Fruit fly (Drosophila melanogaster) whole organism, embryonic: ENCODE results near the gene 14-3-3epsilon.

Experiments
- CG10209 ChIP-seq: fragments of 200-800 bp; sonication (Bioruptor generic); optimal IDR thresholded peaks from 3 replicates; lab custom pipeline; 2017; ENCODE audit warnings: missing biosample characterization, mild to moderate bottlenecking, missing genetic modification characterization, missing genetic modification reagents
- CG11398 ChIP-seq: fragments of 200-800 bp; sonication (Bioruptor generic); optimal IDR thresholded peaks from 2 replicates; lab custom pipeline; 2016; ENCODE audit warnings: missing biosample characterization, missing genetic modification characterization
- CG12071 ChIP-seq: fragments of 200-800 bp; sonication (Bioruptor generic); optimal IDR thresholded peaks from 3 replicates; lab custom pipeline; 2018; ENCODE audit warnings: missing biosample characterization, mild to moderate bottlenecking, missing genetic modification characterization
- CG12744 ChIP-seq: fragments of 200-800 bp; sonication (Bioruptor generic); optimal IDR thresholded peaks from 2 replicates; lab custom pipeline; 2016; ENCODE audit warnings: missing biosample characterization, missing genetic modification characterization
- CG14860 ChIP-seq: fragments of 200-800 bp; sonication (Bioruptor generic); IDR thresholded peaks from 3 replicates; pipeline ENCODE4 v1.3.6; 2022; ENCODE audit warnings: missing biosample characterization, missing genetic modification characterization; ENCODE audit not compliant: partially characterized antibody
- CG15269 ChIP-seq: fragments of 200-800 bp; sonication (Bioruptor generic); optimal IDR thresholded peaks from 2 replicates; lab custom pipeline; 2018; ENCODE audit warnings: missing biosample characterization, mild to moderate bottlenecking, missing genetic modification characterization, moderate library complexity
- CG1603 ChIP-seq: fragments of 200-800 bp; sonication (Bioruptor generic); optimal IDR thresholded peaks from 2 replicates; lab custom pipeline; 2019; ENCODE audit warnings: missing biosample characterization, mild to moderate bottlenecking, missing genetic modification characterization, moderate library complexity
- CG16779 ChIP-seq: fragments of 200-800 bp; sonication (Bioruptor generic); IDR thresholded peaks from 2 replicates; pipeline ENCODE4 v1.3.6; 2022; ENCODE audit warnings: missing biosample characterization, missing genetic modification characterization
- CG17385 ChIP-seq: fragments of 200-800 bp; sonication (Bioruptor generic); optimal IDR thresholded peaks from 3 replicates; lab custom pipeline; 2018; ENCODE audit warnings: missing biosample characterization, mild to moderate bottlenecking, missing genetic modification characterization
- CG18764 ChIP-seq: fragments of 200-800 bp; sonication (Bioruptor generic); optimal IDR thresholded peaks from 3 replicates; lab custom pipeline; 2016; ENCODE audit warnings: missing biosample characterization, missing genetic modification characterization
- CG2120 ChIP-seq: fragments of 200-800 bp; sonication (Bioruptor generic); optimal IDR thresholded peaks from 3 replicates; lab custom pipeline; 2016; ENCODE audit warnings: missing biosample characterization, missing genetic modification characterization
- CG2129 ChIP-seq: fragments of 200-800 bp; sonication (Bioruptor generic); IDR thresholded peaks from 2 replicates; pipeline ENCODE4 v1.3.6; 2022; ENCODE audit warnings: missing biosample characterization, missing genetic modification characterization; ENCODE audit not compliant: partially characterized antibody
- CG2678 ChIP-seq: fragments of 200-800 bp; sonication (Bioruptor generic); optimal IDR thresholded peaks from 3 replicates; lab custom pipeline; 2019; ENCODE audit warnings: missing biosample characterization, mild to moderate bottlenecking, missing genetic modification characterization, moderate library complexity
- CG2712 ChIP-seq: fragments of 200-800 bp; optimal IDR thresholded peaks from 3 replicates; lab custom pipeline; 2019; ENCODE audit warnings: missing biosample characterization, mild to moderate bottlenecking, missing genetic modification characterization, moderate library complexity
- CG3065 ChIP-seq: fragments of 200-800 bp; sonication (Bioruptor generic); optimal IDR thresholded peaks from 2 replicates; lab custom pipeline; 2016; ENCODE audit warnings: missing biosample characterization, missing genetic modification characterization
- CG4328 ChIP-seq: fragments of 200-800 bp; sonication (Bioruptor generic); optimal IDR thresholded peaks from 3 replicates; lab custom pipeline; 2017; ENCODE audit warnings: missing biosample characterization, missing genetic modification reagents, missing genetic modification characterization
- CG5245 ChIP-seq: fragments of 200-800 bp; sonication (Bioruptor generic); optimal IDR thresholded peaks from 3 replicates; lab custom pipeline; 2016; ENCODE audit warnings: missing biosample characterization, missing genetic modification characterization
- CG6654 ChIP-seq: fragments of 200-800 bp; sonication (Bioruptor generic); optimal IDR thresholded peaks from 2 replicates; lab custom pipeline; 2017; ENCODE audit warnings: missing biosample characterization, mild to moderate bottlenecking, missing genetic modification characterization
- CG6854 ChIP-seq: fragments of 200-800 bp; sonication (Bioruptor generic); optimal IDR thresholded peaks from 3 replicates; lab custom pipeline; 2017; ENCODE audit warnings: missing biosample characterization, mild to moderate bottlenecking, missing genetic modification characterization
- CG7745 ChIP-seq: fragments of 200-800 bp; sonication (Bioruptor generic); optimal IDR thresholded peaks from 2 replicates; lab custom pipeline; 2018; ENCODE audit warnings: missing biosample characterization, mild to moderate bottlenecking, missing genetic modification characterization, moderate library complexity
- CTCF ChIP-seq: fragments of 200-800 bp; sonication (Bioruptor generic); optimal IDR thresholded peaks from 2 replicates; lab custom pipeline; 2017; ENCODE audit warnings: missing biosample characterization, mild to moderate bottlenecking, missing genetic modification characterization, moderate library complexity
- Dad ChIP-seq: fragments of 200-800 bp; sonication (Bioruptor generic); optimal IDR thresholded peaks from 3 replicates; lab custom pipeline; 2016; ENCODE audit warnings: missing biosample characterization, missing genetic modification characterization
- Dfd ChIP-seq, 2 experiments: fragments of >200 bp; optimal IDR thresholded peaks; 2 replicates each; lab custom pipeline; 2017; ENCODE audit warnings: missing biosample characterization in 2 of 2, missing genetic modification characterization in 2 of 2
- Doc3 ChIP-seq: fragments of 200-800 bp; sonication (Bioruptor generic); IDR thresholded peaks from 3 replicates; pipeline ENCODE4 v1.3.6; 2022; ENCODE audit warnings: missing biosample characterization, missing genetic modification characterization; ENCODE audit not compliant: partially characterized antibody
- Drgx ChIP-seq: fragments of 200-800 bp; sonication (Bioruptor generic); IDR thresholded peaks from 2 replicates; pipeline ENCODE4 v1.3.6; 2022; ENCODE audit warnings: missing biosample characterization, missing genetic modification characterization
- Eip74EF ChIP-seq, 2 experiments: fragments of 200-800 bp in 1 of 2; fragments of >200 bp in 1 of 2; sonication (Bioruptor generic) in 1 of 2; optimal IDR thresholded peaks; 2 replicates each; lab custom pipeline; 2017 to 2019; ENCODE audit warnings: missing biosample characterization in 2 of 2, missing genetic modification characterization in 2 of 2, mild to moderate bottlenecking in 1 of 2, moderate library complexity in 1 of 2
- Ets65A ChIP-seq: fragments of 200-800 bp; sonication (Bioruptor generic); peaks from one replicate; lab custom pipeline; 2016; ENCODE audit warnings: missing biosample characterization, missing genetic modification characterization
- HmgD ChIP-seq: fragments of 200-800 bp; sonication (Bioruptor generic); optimal IDR thresholded peaks from 3 replicates; lab custom pipeline; 2016; ENCODE audit warnings: missing biosample characterization, missing genetic modification characterization
- Hmx ChIP-seq: fragments of 200-800 bp; sonication (Bioruptor generic); optimal IDR thresholded peaks from 2 replicates; lab custom pipeline; 2016; ENCODE audit warnings: missing biosample characterization, missing genetic modification characterization
- Hr78 ChIP-seq, 2 experiments: fragments of 200-800 bp in 1 of 2; fragments of >200 bp in 1 of 2; sonication (Bioruptor generic) in 1 of 2; optimal IDR thresholded peaks; 2 replicates each; lab custom pipeline; 2017 to 2019; ENCODE audit warnings: missing biosample characterization in 2 of 2, missing genetic modification characterization in 2 of 2, mild to moderate bottlenecking in 1 of 2, moderate library complexity in 1 of 2
- Mad ChIP-seq: fragments of 200-800 bp; sonication (Bioruptor generic); optimal IDR thresholded peaks from 2 replicates; lab custom pipeline; 2016; ENCODE audit warnings: missing biosample characterization, missing genetic modification characterization
- NC2α ChIP-seq: fragments of 200-800 bp; sonication (Bioruptor generic); optimal IDR thresholded peaks from 2 replicates; lab custom pipeline; 2016; ENCODE audit warnings: missing biosample characterization, missing genetic modification characterization
- NK7.1 ChIP-seq: fragments of 200-800 bp; sonication (Bioruptor generic); optimal IDR thresholded peaks from 3 replicates; lab custom pipeline; 2016; ENCODE audit warnings: missing biosample characterization, missing genetic modification characterization
- Sry-δ ChIP-seq: fragments of 200-800 bp; sonication (Bioruptor generic); optimal IDR thresholded peaks from 2 replicates; lab custom pipeline; 2016; ENCODE audit warnings: missing biosample characterization, missing genetic modification characterization
- Ssrp ChIP-seq: fragments of 200-800 bp; sonication (Bioruptor generic); optimal IDR thresholded peaks from 2 replicates; lab custom pipeline; 2018; ENCODE audit warnings: missing biosample characterization, mild to moderate bottlenecking, missing genetic modification characterization, moderate library complexity
- Xbp1 ChIP-seq: fragments of 200-800 bp; sonication (Bioruptor generic); optimal IDR thresholded peaks from 3 replicates; lab custom pipeline; 2016; ENCODE audit warnings: missing biosample characterization, mild to moderate bottlenecking, missing genetic modification characterization
- bbx ChIP-seq: fragments of 200-800 bp; sonication (Bioruptor generic); IDR thresholded peaks from 2 replicates; pipeline ENCODE4 v1.3.6; 2022; ENCODE audit warnings: missing biosample characterization, missing genetic modification characterization; ENCODE audit not compliant: partially characterized antibody
- br ChIP-seq: fragments of >200 bp; optimal IDR thresholded peaks from 2 replicates; lab custom pipeline; 2017
- cad ChIP-seq: fragments of >200 bp; optimal IDR thresholded peaks from 2 replicates; lab custom pipeline; 2017; ENCODE audit warnings: missing biosample characterization, missing genetic modification characterization
- chn ChIP-seq: fragments of 200-800 bp; sonication (Bioruptor generic); optimal IDR thresholded peaks from 2 replicates; lab custom pipeline; 2016; ENCODE audit warnings: missing biosample characterization, missing genetic modification characterization
- crol ChIP-seq: fragments of 200-800 bp; sonication (Bioruptor generic); IDR thresholded peaks from 2 replicates; pipeline ENCODE4 v1.3.6; 2022; ENCODE audit warnings: missing biosample characterization, missing genetic modification characterization
- gt ChIP-seq: fragments of 200-800 bp; sonication (Bioruptor generic); IDR thresholded peaks from 2 replicates; pipeline ENCODE4 v1.3.6; 2022; ENCODE audit warnings: missing biosample characterization, missing genetic modification characterization
- knrl ChIP-seq: fragments of 200-800 bp; sonication (Bioruptor generic); IDR thresholded peaks from 3 replicates; pipeline ENCODE4 v1.3.6; 2022; ENCODE audit warnings: missing biosample characterization, missing genetic modification characterization; ENCODE audit not compliant: partially characterized antibody
- nmo ChIP-seq: fragments of 200-800 bp; sonication (Bioruptor generic); optimal IDR thresholded peaks from 2 replicates; lab custom pipeline; 2018; ENCODE audit warnings: missing biosample characterization, mild to moderate bottlenecking, missing genetic modification characterization, moderate library complexity
- org-1 ChIP-seq: fragments of 200-800 bp; sonication (Bioruptor generic); optimal IDR thresholded peaks from 2 replicates; lab custom pipeline; 2017; ENCODE audit warnings: missing biosample characterization, missing genetic modification characterization
- pb ChIP-seq: fragments of 200-800 bp; sonication (Bioruptor generic); optimal IDR thresholded peaks from 3 replicates; lab custom pipeline; 2016; ENCODE audit warnings: missing biosample characterization, missing genetic modification characterization
- pfk ChIP-seq: fragments of 200-800 bp; sonication (Bioruptor generic); optimal IDR thresholded peaks from 2 replicates; lab custom pipeline; 2018; ENCODE audit warnings: missing biosample characterization, mild to moderate bottlenecking, missing genetic modification characterization, moderate library complexity
- pho ChIP-seq: fragments of 200-800 bp; sonication (Bioruptor generic); optimal IDR thresholded peaks from 2 replicates; lab custom pipeline; 2016; ENCODE audit warnings: missing biosample characterization, missing genetic modification characterization
- pum ChIP-seq: fragments of 200-800 bp; sonication (Bioruptor generic); optimal IDR thresholded peaks from 2 replicates; lab custom pipeline; 2016; ENCODE audit warnings: missing biosample characterization, missing genetic modification characterization
- sob ChIP-seq: fragments of 200-800 bp; sonication (Bioruptor generic); IDR thresholded peaks from 2 replicates; pipeline ENCODE4 v1.3.6; 2022; ENCODE audit warnings: missing biosample characterization, missing genetic modification characterization
- wdn ChIP-seq: fragments of 200-800 bp; sonication (Bioruptor generic); IDR thresholded peaks from 2 replicates; pipeline ENCODE4 v1.3.6; 2022; ENCODE audit warnings: missing biosample characterization, missing genetic modification characterization

14-3-3epsilon gene

DNA sequence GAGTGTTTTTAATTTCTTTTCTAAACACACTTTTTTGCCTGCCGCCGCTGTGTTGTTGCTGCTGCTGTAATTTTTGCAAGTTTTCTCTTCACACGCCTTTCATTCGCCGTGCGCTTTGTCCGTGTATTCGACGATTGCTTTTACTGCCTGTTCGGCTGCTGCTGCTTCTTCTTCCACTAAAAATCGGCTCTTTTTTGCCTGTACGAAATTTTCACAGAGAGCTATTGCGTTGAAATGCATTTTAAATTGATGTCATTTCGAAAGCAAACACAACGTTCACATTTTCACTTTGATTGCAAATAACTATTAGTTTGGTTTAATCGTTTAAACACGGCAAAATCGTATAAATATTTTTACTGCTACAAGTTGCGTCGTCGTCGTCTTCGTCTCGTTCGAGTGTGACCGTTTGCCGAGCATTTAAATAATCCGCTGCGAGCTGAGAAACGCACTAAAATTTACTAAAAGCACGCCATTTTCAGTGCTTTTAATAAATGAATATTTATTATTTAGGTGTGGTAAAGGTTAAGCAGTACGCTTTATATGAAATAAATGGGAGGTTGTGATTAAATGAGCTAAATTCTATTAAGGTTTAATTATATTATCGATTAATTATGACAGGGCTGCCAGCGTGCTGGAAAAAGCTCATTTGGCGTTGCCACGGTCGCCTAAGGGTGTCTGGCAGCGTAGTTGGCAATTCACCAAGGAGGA is 43.0 kb upstream of the 14-3-3epsilon start, which contains the start of the genes Ssdp and CG7985 (continued):
- TF ChIP-seq CG7745 (tag; lab: Kevin White, UChicago) = no peak
- TF ChIP-seq Hmx = no peak
- no peak for TF ChIP-seq CG12744 (GFP tag; lab: Kevin White, UChicago)
- TF ChIP-seq CG10209 = no peak
- no peak for TF ChIP-seq Hr78 (GFP tag; optimal IDR thresholded peaks at IDR 0.05; lab: Kevin White, UChicago)
- TF ChIP-seq CG5245 (GFP tag; lab: Kevin White, UChicago) = no peak
- TF ChIP-seq CG6654 (GFP tag; lab: Kevin White, UChicago) = no peak
- TF ChIP-seq Mad (GFP tag; lab: Kevin White, UChicago) = peak; percentile 9
- TF ChIP-seq CG2120 (GFP tag; lab: Kevin White, UChicago) = peak; percentile 33
- no peak for TF ChIP-seq NK7.1
- TF ChIP-seq CG2678 (tag; lab: Kevin White, UChicago) = no peak
- no peak for TF ChIP-seq pb (GFP tag; lab: Kevin White, UChicago)
- peak; percentile 3 for TF ChIP-seq Xbp1
- TF ChIP-seq cad = no peak
- TF ChIP-seq CG4328 = no peak
- TF ChIP-seq HmgD = no peak
- TF ChIP-seq CG12071 (GFP tag; lab: Kevin White, UChicago) = no peak
- TF ChIP-seq Sry-δ (GFP tag; lab: Kevin White, UChicago) = peak; percentile 27
- no peak for TF ChIP-seq Doc3 (GFP tag; lab: Robert Waterston, UW)
- no peak for TF ChIP-seq CG11398 (GFP tag; lab: Kevin White, UChicago)
- TF ChIP-seq pum (GFP tag; lab: Kevin White, UChicago) = no peak
- no peak for TF ChIP-seq pfk
- no peak for TF ChIP-seq sob (GFP tag; lab: Robert Waterston, UW)
- peak; percentile 26 for TF ChIP-seq CG2712 (tag; lab: Kevin White, UChicago)
- TF ChIP-seq org-1 (GFP tag; lab: Kevin White, UChicago) = no peak
- no peak for TF ChIP-seq Drgx
- no peak for TF ChIP-seq CG15269 (tag; lab: Kevin White, UChicago)
- peak; percentile 27 for TF ChIP-seq CG1603 (tag; lab: Kevin White, UChicago)
- no peak for TF ChIP-seq Dad (GFP tag; lab: Kevin White, UChicago)
- no peak for TF ChIP-seq pho (GFP tag; lab: Kevin White, UChicago)
- TF ChIP-seq CG18764 (GFP tag; lab: Kevin White, UChicago) = no peak
- TF ChIP-seq CG17385 = peak; percentile 97
- no peak for TF ChIP-seq CG16779 (GFP tag; lab: Robert Waterston, UW)
- TF ChIP-seq CTCF (GFP tag; lab: Kevin White, UChicago) = peak; percentile 16
- TF ChIP-seq crol (GFP tag; lab: Robert Waterston, UW) = no peak
- TF ChIP-seq knrl (GFP tag; lab: Robert Waterston, UW) = no peak
- no peak for TF ChIP-seq wdn (GFP tag; lab: Robert Waterston, UW)
- no peak for TF ChIP-seq gt (GFP tag; lab: Robert Waterston, UW)
- no peak for TF ChIP-seq Ssrp (tag; lab: Kevin White, UChicago)
- no peak for TF ChIP-seq CG6854 (GFP tag; lab: Kevin White, UChicago)
- TF ChIP-seq br (lab: Kevin White, UChicago) = no peak
- no peak for TF ChIP-seq CG14860 (GFP tag; lab: Robert Waterston, UW)
- no peak for TF ChIP-seq CG2129 (GFP tag; lab: Robert Waterston, UW)
- TF ChIP-seq nmo (GFP tag; lab: Kevin White, UChicago) = peak; percentile 44
- no peak for TF ChIP-seq bbx
- TF ChIP-seq CG3065 = no peak
- TF ChIP-seq Dfd (GFP tag; optimal IDR thresholded peaks at IDR 0.05; lab: Kevin White, UChicago) = no peak
- TF ChIP-seq Ets65A (GFP tag; lab: Kevin White, UChicago) = no peak
- no peak for TF ChIP-seq Eip74EF (GFP tag; optimal IDR thresholded peaks at IDR 0.05; lab: Kevin White, UChicago)
- TF ChIP-seq NC2α (GFP tag; lab: Kevin White, UChicago) = no peak
- TF ChIP-seq chn (GFP tag; lab: Kevin White, UChicago) = no peak
